Fruit fly (Drosophila melanogaster) whole organism, prepupa: ENCODE measurements around the gene CG13950.

Experiments used
- CG10631 ChIP-seq: fragments of 200-800 bp; sonication (Bioruptor generic); optimal IDR thresholded peaks from 2 replicates; lab custom pipeline; 2016; ENCODE audit warnings: missing biosample characterization, missing genetic modification characterization
- CG34406 ChIP-seq: fragments of 200-800 bp; sonication (Bioruptor generic); optimal IDR thresholded peaks from 3 replicates; lab custom pipeline; 2016; ENCODE audit warnings: missing biosample characterization, missing genetic modification characterization
- CG6854 ChIP-seq: fragments of 200-800 bp; sonication (Bioruptor generic); optimal IDR thresholded peaks from 2 replicates; lab custom pipeline; 2017; ENCODE audit warnings: missing biosample characterization, mild to moderate bottlenecking, missing genetic modification characterization
- CG7368 ChIP-seq: fragments of 200-800 bp; sonication (Bioruptor generic); optimal IDR thresholded peaks from 3 replicates; lab custom pipeline; 2016; ENCODE audit warnings: missing biosample characterization, missing genetic modification characterization
- Eip93F ChIP-seq: fragments of 200-800 bp; sonication (Bioruptor generic); optimal IDR thresholded peaks from 2 replicates; lab custom pipeline; 2016; ENCODE audit warnings: missing biosample characterization, mild to moderate bottlenecking, missing genetic modification characterization
- Ets96B ChIP-seq: fragments of 200-800 bp; optimal IDR thresholded peaks from 2 replicates; lab custom pipeline; 2019; ENCODE audit warnings: missing biosample characterization, mild to moderate bottlenecking, missing genetic modification characterization, moderate library complexity
- Met ChIP-seq: fragments of 200-800 bp; sonication (Bioruptor generic); optimal IDR thresholded peaks from 3 replicates; lab custom pipeline; 2016; ENCODE audit warnings: missing biosample characterization, missing genetic modification characterization
- Sox15 ChIP-seq: fragments of 200-800 bp; sonication (Bioruptor generic); optimal IDR thresholded peaks from 3 replicates; lab custom pipeline; 2016; ENCODE audit warnings: missing biosample characterization, missing genetic modification characterization
- acj6 ChIP-seq: fragments of 200-800 bp; sonication (Bioruptor generic); optimal IDR thresholded peaks from 3 replicates; lab custom pipeline; 2016; ENCODE audit warnings: missing biosample characterization, missing genetic modification characterization
- cyc ChIP-seq: fragments of 200-800 bp; sonication (Bioruptor generic); optimal IDR thresholded peaks from 3 replicates; lab custom pipeline; 2016; ENCODE audit warnings: missing biosample characterization, missing genetic modification characterization
- esn ChIP-seq: fragments of 200-800 bp; sonication (Bioruptor generic); optimal IDR thresholded peaks from 2 replicates; lab custom pipeline; 2016; ENCODE audit warnings: missing biosample characterization, mild to moderate bottlenecking, missing genetic modification characterization, moderate library complexity
- fd59A ChIP-seq: fragments of 200-800 bp; sonication (Bioruptor generic); optimal IDR thresholded peaks from 2 replicates; lab custom pipeline; 2017; ENCODE audit warnings: missing biosample characterization, mild to moderate bottlenecking, missing genetic modification characterization, missing genetic modification reagents
- fd85E ChIP-seq: fragments of 200-800 bp; sonication (Bioruptor generic); optimal IDR thresholded peaks from 3 replicates; lab custom pipeline; 2016; ENCODE audit warnings: missing biosample characterization, missing genetic modification characterization
- lz ChIP-seq: fragments of 200-800 bp; sonication (Bioruptor generic); optimal IDR thresholded peaks from 3 replicates; lab custom pipeline; 2016; ENCODE audit warnings: missing biosample characterization, missing genetic modification characterization
- pdm3 ChIP-seq: fragments of 200-800 bp; sonication (Bioruptor generic); optimal IDR thresholded peaks from 3 replicates; lab custom pipeline; 2016; ENCODE audit warnings: missing biosample characterization, missing genetic modification characterization
- ss ChIP-seq, 2 experiments: fragments of 200-800 bp; sonication (Bioruptor generic); optimal IDR thresholded peaks; 2 replicates in 1 of 2; 3 replicates in 1 of 2; lab custom pipeline; 2017 to 2018; ENCODE audit warnings: mild to moderate bottlenecking in 2 of 2, missing biosample characterization in 2 of 2, missing genetic modification characterization in 2 of 2, moderate library complexity in 1 of 2
- vri ChIP-seq: fragments of 200-800 bp; sonication (Bioruptor generic); optimal IDR thresholded peaks from 3 replicates; lab custom pipeline; 2016; ENCODE audit warnings: missing biosample characterization, mild to moderate bottlenecking, missing genetic modification characterization

The CG13950 gene

dm6 chr2L:903748-904147 is 43.8 kb downstream of the CG13950 start:
- no peak for TF ChIP-seq CG6854 (GFP tag; lab: Kevin White, UChicago)
- TF ChIP-seq lz (GFP tag; lab: Kevin White, UChicago), result no peak
- no peak for TF ChIP-seq cyc (GFP tag; lab: Kevin White, UChicago)
- no peak for TF ChIP-seq acj6 (GFP tag; lab: Kevin White, UChicago)
- no peak for TF ChIP-seq fd59A (GFP tag; lab: Kevin White, UChicago)
- TF ChIP-seq esn (GFP tag; lab: Kevin White, UChicago), result no peak
- TF ChIP-seq CG7368 (GFP tag; lab: Kevin White, UChicago), result no peak
- no peak for TF ChIP-seq vri
- TF ChIP-seq pdm3 (GFP tag; lab: Kevin White, UChicago), result no peak
- no peak for TF ChIP-seq CG34406 (GFP tag; lab: Kevin White, UChicago)
- TF ChIP-seq Sox15 (GFP tag; lab: Kevin White, UChicago), result no peak
- no peak for TF ChIP-seq fd85E (GFP tag; lab: Kevin White, UChicago)
- TF ChIP-seq Ets96B (tag; lab: Kevin White, UChicago), result no peak
- no peak for TF ChIP-seq Met (GFP tag; lab: Kevin White, UChicago)
- no peak for TF ChIP-seq CG10631 (GFP tag; lab: Kevin White, UChicago)
- no peak for TF ChIP-seq ss (GFP tag; optimal IDR thresholded peaks at IDR 0.05; lab: Kevin White, UChicago)
- no peak for TF ChIP-seq Eip93F (GFP tag; lab: Kevin White, UChicago)
